Fruit fly (Drosophila melanogaster): ENCODE results near the gene Dhfr.

Gene Dhfr

DNA sequence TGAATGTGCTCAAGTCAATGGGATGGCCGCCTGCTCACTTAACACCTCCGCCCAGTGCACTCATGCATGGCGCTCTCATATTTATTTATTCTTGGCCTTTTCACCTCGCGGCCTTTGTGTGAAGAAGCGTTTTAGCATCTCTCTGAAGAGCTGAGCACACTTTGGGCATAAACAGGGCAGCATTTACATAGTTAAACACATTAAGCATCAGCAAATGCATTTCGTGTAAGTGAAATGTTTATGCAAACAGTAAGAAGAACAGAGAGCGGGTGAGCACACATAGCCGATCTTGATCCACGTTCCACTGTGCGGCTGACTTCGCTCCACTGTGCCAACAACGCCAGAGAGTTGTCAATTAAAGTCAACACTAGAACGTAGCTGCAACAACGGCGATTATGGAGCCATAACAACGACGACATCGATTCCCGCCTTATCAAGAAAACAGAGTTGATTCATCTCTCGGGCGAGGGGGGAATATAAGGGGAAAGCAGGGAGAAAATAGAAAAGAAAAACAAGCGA is 43.7 kb downstream of the Dhfr start (continued):
- TF ChIP-seq Hsf (GFP tag; optimal IDR thresholded peaks at IDR 0.05) (peak; percentile 18), sd (tag; optimal IDR thresholded peaks at IDR 0.05) (no peak), CG17568 (GFP tag; optimal IDR thresholded peaks at IDR 0.05) (peak; percentile 25), luna (GFP tag; optimal IDR thresholded peaks at IDR 0.05) (no peak), CG18619 (GFP tag; optimal IDR thresholded peaks at IDR 0.05) (peak; percentile 56), CG7271 (tag; optimal IDR thresholded peaks at IDR 0.05) (no peak), CG33557 (GFP tag; optimal IDR thresholded peaks at IDR 0.05) (peak; percentile 77), CG1647 (GFP tag; optimal IDR thresholded peaks at IDR 0.05) (no peak), CG13424 (tag; optimal IDR thresholded peaks at IDR 0.05) (peak; percentile 3), Oli (tag; optimal IDR thresholded peaks at IDR 0.05) (peak; percentile 15), Nf-YA (GFP tag; IDR thresholded peaks at IDR 0.05) (peak; percentile 30; the same call in 1 of the 2 replicates), CG12236 (GFP tag; optimal IDR thresholded peaks at IDR 0.05) (peak; percentile 66), gcm (GFP tag; optimal IDR thresholded peaks at IDR 0.05) (peak; percentile 33), Mrtf (GFP tag; IDR thresholded peaks at IDR 0.05) (no peak), CG2712 (tag; optimal IDR thresholded peaks at IDR 0.05) (peak; percentile 68), Xrp1 (GFP tag; IDR thresholded peaks at IDR 0.05) (peak; percentile 77), Hmr (GFP tag; optimal IDR thresholded peaks at IDR 0.05) (no peak), ara (GFP tag; IDR thresholded peaks at IDR 0.05) (peak; percentile 37; the same call in 1 of the 2 replicates), CG9437 (GFP tag; optimal IDR thresholded peaks at IDR 0.05) (peak; percentile 15), zf30C (GFP tag; optimal IDR thresholded peaks at IDR 0.05) (no peak), CG17802 (tag; optimal IDR thresholded peaks at IDR 0.05) (peak; percentile 84), CG10431 (GFP tag; optimal IDR thresholded peaks at IDR 0.05) (peak; percentile 58), Spps (tag; optimal IDR thresholded peaks at IDR 0.05) (peak; percentile 91), CG34422 (GFP tag; IDR thresholded peaks at IDR 0.05) (peak; percentile 43; the same call in 1 of the 3 replicates), Ssrp (tag; optimal IDR thresholded peaks at IDR 0.05) (peak; percentile 19), D19A (tag; optimal IDR thresholded peaks at IDR 0.05) (peak; percentile 68), CG3065 (GFP tag; optimal IDR thresholded peaks at IDR 0.05) (peak; percentile 16), CG6175 (GFP tag; IDR thresholded peaks at IDR 0.05) (no peak), Antp (GFP tag; optimal IDR thresholded peaks at IDR 0.05) (peak; percentile 48), CG14667 (GFP tag; IDR thresholded peaks at IDR 0.05) (0 out of 2 replicates have a peak, but pooled peaks have one; percentile 7), Asciz (GFP tag; optimal IDR thresholded peaks at IDR 0.05) (peak; percentile 60), CG18764 (GFP tag; optimal IDR thresholded peaks at IDR 0.05) (peak; percentile 85), nerfin-1 (tag; optimal IDR thresholded peaks at IDR 0.05) (peak; percentile 26), CrebB (tag; optimal IDR thresholded peaks at IDR 0.05) (peak; percentile 7), maf-S (GFP tag; optimal IDR thresholded peaks at IDR 0.05) (peak; percentile 22), CG3407 (GFP tag; optimal IDR thresholded peaks at IDR 0.05) (peak; percentile 65), crc (GFP tag; optimal IDR thresholded peaks at IDR 0.05) (peak; percentile 30), ATbp (GFP tag; optimal IDR thresholded peaks at IDR 0.05) (peak; percentile 64), Atf6 (GFP tag; IDR thresholded peaks at IDR 0.05) (no peak), salm (tag; optimal IDR thresholded peaks at IDR 0.05) (no peak), Sox100B (GFP tag; optimal IDR thresholded peaks at IDR 0.05) (peak; percentile 50), CG9797 (GFP tag; optimal IDR thresholded peaks at IDR 0.05) (peak; percentile 51), tll (GFP tag; optimal IDR thresholded peaks at IDR 0.05) (no peak), bsh (GFP tag; optimal IDR thresholded peaks at IDR 0.05) (peak; percentile 46 to 81), CG4707 (GFP tag; optimal IDR thresholded peaks at IDR 0.05) (peak; percentile 93), tap (tag; optimal IDR thresholded peaks at IDR 0.05) (peak; percentile 56), CG16863 (GFP tag; optimal IDR thresholded peaks at IDR 0.05) (peak; percentile 52), repo (GFP tag; optimal IDR thresholded peaks at IDR 0.05) (peak; percentile 23), Hr51 (GFP tag; optimal IDR thresholded peaks at IDR 0.05) (peak in 1 of 2 experiments; percentile 24)
